Worm (Caenorhabditis elegans) whole organism, mixed stage, embryonic: ENCODE results near the gene C27D6.15.
"Not testable (repeated sequence)": the region's sequence is repeated elsewhere in the genome, so short reads cannot be mapped to it uniquely, and the experiment has no call there.

ENCODE experiments used
- M03D4.4 ChIP-seq: sonication (generic microtip); optimal IDR thresholded peaks from 2 replicates; lab custom pipeline; 2017; ENCODE audit warnings: mild to moderate bottlenecking, missing genetic modification characterization, missing compliant biosample characterization
- bed-3 ChIP-seq: fragments of 200-800 bp; sonication (Bioruptor generic); optimal IDR thresholded peaks from 3 replicates; lab custom pipeline; 2018; ENCODE audit warnings: mild to moderate bottlenecking, missing genetic modification characterization, moderate library complexity, missing compliant biosample characterization
- ceh-39 ChIP-seq: fragments of 150-350 bp; optimal IDR thresholded peaks from 2 replicates; lab custom pipeline; 2014; ENCODE audit warnings: missing biosample characterization, missing genetic modification characterization
- ceh-83 ChIP-seq: fragments of 200-800 bp; sonication (Bioruptor generic); optimal IDR thresholded peaks from 2 replicates; lab custom pipeline; 2018; ENCODE audit warnings: mild to moderate bottlenecking, missing genetic modification characterization, missing compliant biosample characterization
- ces-1 ChIP-seq: fragments of 150-350 bp; optimal IDR thresholded peaks from 2 replicates; lab custom pipeline; 2014; ENCODE audit warnings: missing biosample characterization, missing genetic modification reagents, missing genetic modification characterization
- cnd-1 ChIP-seq: fragments of 200-800 bp; sonication (Bioruptor generic); optimal IDR thresholded peaks from 2 replicates; lab custom pipeline; 2018; ENCODE audit warnings: mild to moderate bottlenecking, missing genetic modification characterization, missing compliant biosample characterization
- drap-1 ChIP-seq: fragments of 200-800 bp; sonication (Bioruptor generic); optimal IDR thresholded peaks from 3 replicates; lab custom pipeline; 2018; ENCODE audit warnings: mild to moderate bottlenecking, missing genetic modification characterization, missing compliant biosample characterization
- elt-1 ChIP-seq: sonication (generic microtip); optimal IDR thresholded peaks from 2 replicates; lab custom pipeline; 2017; ENCODE audit warnings: missing genetic modification characterization, mild to moderate bottlenecking, missing compliant biosample characterization, antibody characterized with exemption, moderate library complexity, borderline replicate concordance; ENCODE audit not compliant: insufficient read depth
- flh-1 ChIP-seq: fragments of 200-800 bp; sonication (Bioruptor generic); optimal IDR thresholded peaks from 2 replicates; lab custom pipeline; 2018; ENCODE audit warnings: mild to moderate bottlenecking, missing genetic modification characterization, moderate library complexity, missing compliant biosample characterization
- ham-2 ChIP-seq: fragments of 200-800 bp; sonication (Bioruptor generic); optimal IDR thresholded peaks from 2 replicates; lab custom pipeline; 2018; ENCODE audit warnings: mild to moderate bottlenecking, missing genetic modification characterization, missing compliant biosample characterization
- hlh-1 ChIP-seq: fragments of 150-350 bp; optimal IDR thresholded peaks from 2 replicates; lab custom pipeline; 2014; ENCODE audit warnings: missing biosample characterization, missing genetic modification reagents, missing genetic modification characterization
- lin-13 ChIP-seq: fragments of 150-350 bp; optimal IDR thresholded peaks from 2 replicates; lab custom pipeline; 2014; ENCODE audit warnings: missing biosample characterization, missing genetic modification characterization
- lsy-2 ChIP-seq: fragments of 150-350 bp; optimal IDR thresholded peaks from 2 replicates; lab custom pipeline; 2014; ENCODE audit warnings: missing biosample characterization, missing genetic modification characterization
- mab-5 ChIP-seq: fragments of 150-350 bp; optimal IDR thresholded peaks from 2 replicates; lab custom pipeline; 2014; ENCODE audit warnings: missing biosample characterization, missing genetic modification characterization
- mep-1 ChIP-seq: fragments of 150-350 bp; optimal IDR thresholded peaks from 2 replicates; lab custom pipeline; 2017; ENCODE audit warnings: missing biosample characterization, missing genetic modification reagents, missing genetic modification characterization, inconsistent platforms
- mls-2 ChIP-seq: sonication (generic microtip); optimal IDR thresholded peaks from 2 replicates; lab custom pipeline; 2016; ENCODE audit warnings: mild to moderate bottlenecking, missing genetic modification characterization, moderate library complexity, missing compliant biosample characterization
- nhr-12 ChIP-seq: fragments of 150-350 bp; optimal IDR thresholded peaks from 2 replicates; lab custom pipeline; 2014; ENCODE audit warnings: missing biosample characterization, missing genetic modification characterization
- nhr-2 ChIP-seq: fragments of 150-350 bp; optimal IDR thresholded peaks from 2 replicates; lab custom pipeline; 2014; ENCODE audit warnings: missing biosample characterization, missing genetic modification characterization
- nhr-237 ChIP-seq: fragments of 150-350 bp; optimal IDR thresholded peaks from 2 replicates; lab custom pipeline; 2014; ENCODE audit warnings: missing biosample characterization, missing genetic modification characterization
- nhr-28 ChIP-seq: fragments of 150-350 bp; optimal IDR thresholded peaks from 2 replicates; lab custom pipeline; 2014; ENCODE audit warnings: missing biosample characterization, missing genetic modification characterization
- nhr-76 ChIP-seq: sonication (generic microtip); optimal IDR thresholded peaks from 2 replicates; lab custom pipeline; 2017; ENCODE audit warnings: missing biosample characterization, missing genetic modification characterization
- pha-4 ChIP-seq: fragments of 150-350 bp; optimal IDR thresholded peaks from 2 replicates; lab custom pipeline; 2018; ENCODE audit warnings: missing biosample characterization, missing genetic modification reagents, missing genetic modification characterization
- sem-2 ChIP-seq: fragments of 200-800 bp; sonication (Bioruptor generic); optimal IDR thresholded peaks from 2 replicates; lab custom pipeline; 2018; ENCODE audit warnings: mild to moderate bottlenecking, missing genetic modification characterization, missing compliant biosample characterization
- snpc-4 ChIP-seq: fragments of 150-350 bp; optimal IDR thresholded peaks from 2 replicates; lab custom pipeline; 2014; ENCODE audit warnings: missing biosample characterization, missing genetic modification characterization
- sptf-1 ChIP-seq: sonication (generic microtip); optimal IDR thresholded peaks from 2 replicates; lab custom pipeline; 2017; ENCODE audit warnings: mild to moderate bottlenecking, missing genetic modification characterization, moderate library complexity, missing compliant biosample characterization
- tbx-8 ChIP-seq: fragments of 200-800 bp; sonication (Bioruptor generic); optimal IDR thresholded peaks from 2 replicates; lab custom pipeline; 2018; ENCODE audit warnings: mild to moderate bottlenecking, missing genetic modification characterization, moderate library complexity, missing compliant biosample characterization
- unc-120 ChIP-seq: sonication (generic microtip); optimal IDR thresholded peaks from 2 replicates; lab custom pipeline; 2017; ENCODE audit warnings: missing genetic modification characterization, missing compliant biosample characterization; ENCODE audit not compliant: poor library complexity, severe bottlenecking
- unc-39 ChIP-seq: fragments of 150-350 bp; optimal IDR thresholded peaks from 2 replicates; lab custom pipeline; 2014; ENCODE audit warnings: missing biosample characterization, missing genetic modification characterization
- unc-62 ChIP-seq: fragments of 150-350 bp; optimal IDR thresholded peaks from 2 replicates; lab custom pipeline; 2014; ENCODE audit warnings: missing biosample characterization, missing genetic modification reagents, missing genetic modification characterization
- zip-8 ChIP-seq: fragments of 150-350 bp; optimal IDR thresholded peaks from 2 replicates; lab custom pipeline; 2014; ENCODE audit warnings: missing biosample characterization, missing genetic modification characterization
- ztf-11 ChIP-seq: fragments of 150-350 bp; optimal IDR thresholded peaks from 2 replicates; lab custom pipeline; 2014; ENCODE audit warnings: missing biosample characterization, missing genetic modification characterization

C27D6.15 gene

ce11 chrII:5156983-5157382 is 14.7 kb upstream of the C27D6.15 start, which contains the start of gene msp-45:
msp-45 (minus strand) TSS chrII:5157083.
- TF ChIP-seq sem-2 (GFP tag; lab: Kevin White, UChicago) (no peak), mls-2 (tag; lab: Kevin White, UChicago) (no peak), lsy-2 (tag; lab: Kevin White, UChicago) (no peak), M03D4.4 (tag; lab: Kevin White, UChicago) (no peak)

ce11 chrII:5157525-5157924 is 14.2 kb upstream of the C27D6.15 start, which contains the start of gene srb-13:
srb-13 (minus strand) TSS chrII:5157625.
- TF ChIP-seq cnd-1 (no peak), nhr-76 (tag; lab: Kevin White, UChicago) (no peak), flh-1 (no peak), nhr-2 (no peak), sem-2 (GFP tag; lab: Kevin White, UChicago) (no peak), nhr-12 (tag; lab: Kevin White, UChicago) (no peak), ceh-83 (GFP tag; lab: Kevin White, UChicago) (no peak), mep-1 (no peak)

ce11 chrII:5158774-5159173 is 12.9 kb upstream of the C27D6.15 start, which contains the start of gene F58A6.9:
F58A6.9 (minus strand) TSS chrII:5158874.
- not testable (repeated sequence) for TF ChIP-seq sptf-1 (tag; lab: Kevin White, UChicago); tbx-8 (GFP tag; lab: Kevin White, UChicago); nhr-28

ce11 chrII:5161102-5161501 is 10.6 kb upstream of the C27D6.15 start, which contains the start of gene C27D6.11:
C27D6.11 (minus strand) TSS chrII:5161202.
- TF ChIP-seq mls-2 (tag; lab: Kevin White, UChicago) (no peak), elt-1 (no peak), nhr-76 (tag; lab: Kevin White, UChicago) (no peak), nhr-28 (no peak), sptf-1 (tag; lab: Kevin White, UChicago) (no peak), lin-13 (tag; lab: Kevin White, UChicago) (no peak), hlh-1 (tag; lab: Kevin White, UChicago) (no peak), unc-62 (GFP tag; lab: Kevin White, UChicago) (no peak), ztf-11 (no peak), lsy-2 (tag; lab: Kevin White, UChicago) (no peak), nhr-2 (no peak), zip-8 (tag; lab: Kevin White, UChicago) (no peak), drap-1 (GFP tag; lab: Kevin White, UChicago) (no peak), flh-1 (no peak), bed-3 (GFP tag; lab: Kevin White, UChicago) (no peak), pha-4 (tag; lab: Kevin White, UChicago) (no peak), mab-5 (no peak)

- no peak for TF ChIP-seq sptf-1 (tag; lab: Kevin White, UChicago)
- TF ChIP-seq snpc-4 (tag; lab: Kevin White, UChicago) = no peak
- no peak for TF ChIP-seq mab-5
- no peak for TF ChIP-seq nhr-237
- no peak for TF ChIP-seq hlh-1 (tag; lab: Kevin White, UChicago)
- TF ChIP-seq mep-1 = no peak
- no peak for TF ChIP-seq unc-120 (tag; lab: Kevin White, UChicago)
- TF ChIP-seq ztf-11 = no peak
- no peak for TF ChIP-seq bed-3 (GFP tag; lab: Kevin White, UChicago)
- TF ChIP-seq unc-39 = no peak
- TF ChIP-seq nhr-76 (tag; lab: Kevin White, UChicago) = no peak
- no peak for TF ChIP-seq ces-1 (GFP tag; lab: Kevin White, UChicago)
- no peak for TF ChIP-seq M03D4.4 (tag; lab: Kevin White, UChicago)
- TF ChIP-seq tbx-8 (GFP tag; lab: Kevin White, UChicago) = no peak
- no peak for TF ChIP-seq lin-13 (tag; lab: Kevin White, UChicago)
- no peak for TF ChIP-seq elt-1
- TF ChIP-seq ceh-39 (tag; lab: Kevin White, UChicago) = no peak
- TF ChIP-seq zip-8 (tag; lab: Kevin White, UChicago) = no peak
- no peak for TF ChIP-seq ham-2 (GFP tag; lab: Kevin White, UChicago)
- TF ChIP-seq flh-1 = no peak
Observed at ce11 chrII:5163283-5163682, 8.4 kb upstream of the C27D6.15 start, which contains the start of gene srb-5. srb-5 (minus strand) TSS chrII:5163383.
